Fruit fly (Drosophila melanogaster): ENCODE data around the gene Brf.
A peak's percentile ranks its signal among the peaks of the same experiment; 100 is the strongest.

The Brf gene

DNA sequence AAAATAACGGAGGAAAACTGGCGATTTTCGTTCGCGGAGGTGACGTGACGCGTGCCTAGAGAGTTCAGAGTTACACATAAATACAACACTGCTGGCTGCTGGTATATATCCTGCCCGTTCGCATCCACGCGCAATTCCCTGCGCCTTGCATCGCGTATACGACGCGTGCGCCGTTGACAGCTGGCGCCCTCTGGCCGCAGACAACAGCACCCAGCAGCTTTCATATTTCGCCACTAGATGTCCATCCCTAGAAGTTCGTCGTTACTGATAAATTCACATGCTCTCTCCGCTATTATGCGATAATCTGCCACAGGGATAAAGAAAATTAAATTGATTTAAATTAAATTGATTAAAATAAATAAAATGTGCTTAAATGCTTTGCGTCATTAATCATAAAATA is 11.3 kb upstream of the Brf start, which contains the start of gene Sur-8 (continued):
- TF ChIP-seq CG7987 (GFP tag; optimal IDR thresholded peaks at IDR 0.05) (peak; percentile 64), CG34224 (GFP tag; IDR thresholded peaks at IDR 0.05; ENCODE audit: partially characterized antibody) (no peak), Dref (GFP tag; IDR thresholded peaks at IDR 0.05) (peak; percentile 31), Dek (tag; optimal IDR thresholded peaks at IDR 0.05) (peak; percentile 34), vfl (GFP tag; optimal IDR thresholded peaks at IDR 0.05) (no peak), chm (GFP tag; IDR thresholded peaks at IDR 0.05) (no peak), nerfin-1 (tag; optimal IDR thresholded peaks at IDR 0.05) (no peak), CG12391 (tag; optimal IDR thresholded peaks at IDR 0.05) (no peak), Taf1 (GFP tag; IDR thresholded peaks at IDR 0.05) (0 out of 2 replicates have a peak, but pooled peaks have one; percentile 27), CG10979 (tag; optimal IDR thresholded peaks at IDR 0.05) (peak; percentile 88), p53 (GFP tag; optimal IDR thresholded peaks at IDR 0.05) (peak; percentile 9), CG9437 (GFP tag; optimal IDR thresholded peaks at IDR 0.05) (no peak), Mad (GFP tag; optimal IDR thresholded peaks at IDR 0.05) (peak; percentile 40), org-1 (GFP tag; optimal IDR thresholded peaks at IDR 0.05) (peak; percentile 24), Aef1 (GFP tag; IDR thresholded peaks at IDR 0.05) (peak; percentile 50; the same call in 1 of the 3 replicates), CG3995 (GFP tag; optimal IDR thresholded peaks at IDR 0.05) (peak; percentile 35), so (GFP tag; IDR thresholded peaks at IDR 0.05) (0 out of 3 replicates have a peak, but pooled peaks have one; percentile 58), ash1 (GFP tag; optimal IDR thresholded peaks at IDR 0.05) (no peak), ab (GFP tag; optimal IDR thresholded peaks at IDR 0.05) (no peak), CG18476 (GFP tag; optimal IDR thresholded peaks at IDR 0.05) (no peak), croc (GFP tag; conservative IDR thresholded peaks at IDR 0.05) (peak; percentile 26; the same call in 1 of the 3 replicates), Med (GFP tag) (peak; percentile 99), TFAM (GFP tag; optimal IDR thresholded peaks at IDR 0.05) (no peak), Tbp (GFP tag; optimal IDR thresholded peaks at IDR 0.05) (no peak), nom (GFP tag; optimal IDR thresholded peaks at IDR 0.05) (no peak), ap (GFP tag; IDR thresholded peaks at IDR 0.05) (peak; percentile 37; the same call in 1 of the 2 replicates), CG15601 (tag; optimal IDR thresholded peaks at IDR 0.05) (no peak), crc (GFP tag; optimal IDR thresholded peaks at IDR 0.05) (peak; percentile 5), Optix (GFP tag; IDR thresholded peaks at IDR 0.05) (peak; percentile 75), en (GFP tag; optimal IDR thresholded peaks at IDR 0.05) (peak; percentile 33), Hr3 (GFP tag; optimal IDR thresholded peaks at IDR 0.05) (peak; percentile 63), gsb-n (tag; optimal IDR thresholded peaks at IDR 0.05) (no peak), CG9215 (GFP tag; IDR thresholded peaks at IDR 0.05) (0 out of 2 replicates have a peak, but pooled peaks have one; percentile 21), onecut (GFP tag; IDR thresholded peaks at IDR 0.05) (peak; percentile 73), Jarid2 (GFP tag; optimal IDR thresholded peaks at IDR 0.05) (peak; percentile 26), luna (GFP tag; optimal IDR thresholded peaks at IDR 0.05) (peak; percentile 48), CG7928 (GFP tag; optimal IDR thresholded peaks at IDR 0.05) (no peak), danr (GFP tag; IDR thresholded peaks at IDR 0.05) (no peak), CG8388 (GFP tag; optimal IDR thresholded peaks at IDR 0.05) (peak; percentile 7), Gug (GFP tag; IDR thresholded peaks at IDR 0.05) (peak; percentile 62; the same call in 2 of the 4 replicates), CG5180 (GFP tag; optimal IDR thresholded peaks at IDR 0.05) (no peak), dysf (GFP tag; IDR thresholded peaks at IDR 0.05) (peak; percentile 76), CG13296 (GFP tag; optimal IDR thresholded peaks at IDR 0.05) (no peak), abd-A (tag; optimal IDR thresholded peaks at IDR 0.05) (no peak), CG17612 (GFP tag; IDR thresholded peaks at IDR 0.05) (peak; percentile 32; the same call in 1 of the 2 replicates), stc (GFP tag; IDR thresholded peaks at IDR 0.05) (peak; percentile 39; the same call in 1 of the 2 replicates), sug (tag; optimal IDR thresholded peaks at IDR 0.05) (peak; percentile 53), gsb (GFP tag; IDR thresholded peaks at IDR 0.05) (peak; percentile 60), inv (GFP tag; IDR thresholded peaks at IDR 0.05; ENCODE audit: partially characterized antibody) (no peak), Nf-YA (GFP tag; IDR thresholded peaks at IDR 0.05) (no peak), CG8924 (tag; optimal IDR thresholded peaks at IDR 0.05) (no peak)
